Worm (Caenorhabditis elegans) whole organism, midembryonic: Measurements from ENCODE around the gene clc-21.
"Not testable (repeated sequence)": the region's sequence is repeated elsewhere in the genome, so short reads cannot be mapped to it uniquely, and the experiment has no call there.

Experiments
- T22C8.4 ChIP-seq: fragments of 200-800 bp; sonication (Bioruptor generic); IDR thresholded peaks from 2 replicates; pipeline ENCODE4 v1.3.6; 2022; ENCODE audit warnings: missing genetic modification characterization, missing compliant biosample characterization
- cog-1 ChIP-seq: sonication (generic microtip); optimal IDR thresholded peaks from 2 replicates; lab custom pipeline; 2016; ENCODE audit warnings: missing genetic modification characterization, missing compliant biosample characterization
- flt-1 ChIP-seq: fragments of 200-800 bp; sonication (Bioruptor generic); IDR thresholded peaks from 2 replicates; pipeline ENCODE4 v1.3.6; 2022; ENCODE audit warnings: missing genetic modification characterization, missing compliant biosample characterization
- klf-2 ChIP-seq: fragments of 200-800 bp; sonication (Bioruptor generic); conservative IDR thresholded peaks from 2 replicates; pipeline ENCODE4 v1.3.6; 2022; ENCODE audit warnings: missing genetic modification reagents, missing genetic modification characterization, missing compliant biosample characterization
- med-1 ChIP-seq: sonication (generic microtip); optimal IDR thresholded peaks from 2 replicates; lab custom pipeline; 2017; ENCODE audit warnings: missing genetic modification characterization, mild to moderate bottlenecking, missing compliant biosample characterization, antibody characterized with exemption, missing genetic modification reagents; ENCODE audit not compliant: insufficient read depth
- ref-1 ChIP-seq: fragments of 200-800 bp; sonication (Bioruptor generic); conservative IDR thresholded peaks from 2 replicates; pipeline ENCODE4 v1.3.6; 2022; ENCODE audit warnings: missing genetic modification reagents, missing genetic modification characterization, missing compliant biosample characterization
- tab-1 ChIP-seq: fragments of 200-800 bp; sonication (Bioruptor generic); IDR thresholded peaks from 2 replicates; pipeline ENCODE4 v1.3.6; 2022; ENCODE audit warnings: missing genetic modification characterization, missing compliant biosample characterization
- ztf-23 ChIP-seq: fragments of 200-800 bp; sonication (Bioruptor generic); IDR thresholded peaks from 2 replicates; pipeline ENCODE4 v1.3.6; 2022; ENCODE audit warnings: missing genetic modification reagents, missing genetic modification characterization, missing compliant biosample characterization
- ztf-29 ChIP-seq: fragments of 200-800 bp; sonication (Bioruptor generic); IDR thresholded peaks from 2 replicates; pipeline ENCODE4 v1.3.6; 2022; ENCODE audit warnings: missing genetic modification reagents, missing genetic modification characterization, missing compliant biosample characterization

Gene clc-21

DNA sequence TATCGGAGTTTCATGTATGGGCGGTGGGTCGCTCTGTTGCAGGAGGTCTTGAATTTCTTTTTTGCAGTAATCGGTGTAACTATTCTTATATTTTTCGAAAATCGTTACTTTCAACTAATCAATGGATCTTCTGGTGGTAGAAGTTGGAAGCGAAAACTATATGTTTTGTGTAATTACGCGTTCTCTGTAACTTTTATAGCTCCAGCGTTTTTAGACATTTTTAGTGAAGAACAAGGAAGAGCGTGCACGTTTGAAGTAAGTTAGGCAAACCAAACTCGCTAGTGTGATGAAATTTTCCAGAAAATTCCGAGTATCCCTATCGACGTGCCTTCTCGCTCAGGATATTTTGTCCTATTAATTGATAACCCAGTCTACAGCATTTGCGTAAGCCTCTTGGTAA lies 22.5 kb downstream of the clc-21 start, which contains the start of gene srh-154:
srh-154 (plus strand) TSS at position 301 of the 400 bp plus-strand sequence.
- no peak for TF ChIP-seq flt-1 (GFP tag; lab: Robert Waterston, UW)

DNA sequence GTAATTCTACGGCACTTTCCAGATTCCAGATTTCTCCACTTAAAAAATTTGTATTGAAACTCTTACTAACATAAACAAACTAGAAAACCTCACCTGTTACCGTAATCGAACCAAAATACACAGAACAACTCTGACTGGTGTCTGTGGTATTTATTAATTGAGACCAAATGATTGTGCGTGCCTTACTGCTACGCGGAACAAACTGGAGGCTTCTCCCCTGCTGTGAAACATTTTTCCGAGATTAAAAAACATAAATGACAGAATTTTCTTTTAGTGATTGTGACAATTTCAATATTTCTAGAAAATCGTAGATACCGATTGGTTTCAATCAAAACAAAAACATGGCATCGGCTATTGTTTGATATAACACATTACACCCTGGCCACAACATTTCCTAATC lies 32.9 kb downstream of the clc-21 start:
- no peak for TF ChIP-seq klf-2 (GFP tag; lab: Robert Waterston, UW)
- TF ChIP-seq flt-1 (GFP tag; lab: Robert Waterston, UW): no peak
- TF ChIP-seq ztf-29 (GFP tag; lab: Robert Waterston, UW): no peak
- TF ChIP-seq cog-1 (tag; lab: Kevin White, UChicago): no peak
- no peak for TF ChIP-seq ztf-23
- no peak for TF ChIP-seq T22C8.4 (GFP tag; lab: Robert Waterston, UW)
- no peak for TF ChIP-seq ref-1 (GFP tag; lab: Robert Waterston, UW)
- TF ChIP-seq med-1 (GFP tag; lab: Kevin White, UChicago): no peak
- TF ChIP-seq tab-1: no peak

DNA sequence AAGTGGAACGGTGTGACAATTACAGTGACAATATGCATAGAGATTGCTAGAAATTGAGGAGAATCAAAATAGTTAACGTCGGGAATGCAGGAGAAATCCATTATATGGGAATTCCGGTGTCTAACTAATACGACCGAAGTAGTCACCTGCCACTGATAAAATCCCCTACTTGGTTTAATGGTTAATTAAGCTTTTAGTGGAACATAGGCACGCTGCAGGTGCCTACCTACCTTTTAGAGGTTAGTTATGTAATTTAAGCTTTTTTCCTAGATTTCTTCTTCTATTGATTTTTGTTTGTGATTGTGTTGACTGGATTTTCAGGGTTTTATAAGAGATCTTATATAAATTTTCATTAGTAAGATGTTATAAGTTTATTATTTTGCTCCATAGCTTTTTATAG lies 39.3 kb downstream of the clc-21 start, which contains the start of gene srh-203:
srh-203 (minus strand) TSS at position 101 of the 400 bp plus-strand sequence.
- not testable (repeated sequence) for TF ChIP-seq T22C8.4, flt-1, klf-2 (GFP tag; lab: Robert Waterston, UW)

DNA sequence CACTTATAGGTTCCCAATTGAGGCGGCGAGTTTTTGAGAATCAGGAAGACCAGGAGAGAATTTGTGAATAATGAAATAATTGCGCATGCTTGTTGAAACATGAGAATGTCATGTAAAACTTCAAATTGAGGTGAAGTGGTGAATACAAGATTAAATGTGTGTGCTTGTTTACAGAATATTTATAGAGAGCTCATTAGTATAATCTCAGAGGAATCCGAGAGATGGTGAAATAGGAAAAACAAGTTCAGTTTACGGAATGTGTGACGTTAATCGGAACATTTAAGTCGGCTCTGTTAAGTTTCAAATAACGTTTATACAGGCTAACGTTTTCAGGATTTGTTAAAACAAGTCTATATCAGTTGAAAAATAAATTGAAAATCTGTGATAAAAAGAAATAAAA lies 41.1 kb downstream of the clc-21 start, which contains the start of gene str-200:
str-200 (minus strand) TSS at position 101 of the 400 bp plus-strand sequence.
- TF ChIP-seq ztf-29 (GFP tag; lab: Robert Waterston, UW) (no peak), T22C8.4 (GFP tag; lab: Robert Waterston, UW) (no peak), ztf-23 (no peak), klf-2 (GFP tag; lab: Robert Waterston, UW) (no peak), ref-1 (GFP tag; lab: Robert Waterston, UW) (no peak), flt-1 (GFP tag; lab: Robert Waterston, UW) (no peak), cog-1 (tag; lab: Kevin White, UChicago) (no peak), med-1 (GFP tag; lab: Kevin White, UChicago) (no peak), tab-1 (no peak)

DNA sequence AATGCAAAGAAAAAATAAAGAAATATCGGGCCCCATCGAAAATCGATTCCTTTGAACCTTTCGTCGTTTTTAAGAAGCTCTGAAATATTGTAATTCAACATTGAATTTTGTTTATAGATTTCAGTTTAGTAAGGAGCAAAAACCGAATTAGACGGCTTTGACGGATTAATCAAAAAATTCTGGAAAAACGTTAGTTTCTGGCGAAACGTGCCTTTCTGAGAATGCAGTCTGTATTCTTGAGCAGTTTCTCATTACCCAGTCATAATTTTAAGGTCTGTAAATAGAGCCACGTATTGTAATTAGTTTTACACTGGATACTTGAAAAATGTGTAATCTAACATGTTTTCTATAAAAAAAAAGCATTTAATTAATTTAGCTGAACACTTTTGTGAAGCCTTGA lies 43.1 kb downstream of the clc-21 start, which contains the start of gene srz-48:
srz-48 (minus strand) TSS at position 101 of the 400 bp plus-strand sequence.
- TF ChIP-seq T22C8.4 (GFP tag; lab: Robert Waterston, UW) (no peak), tab-1 (no peak), med-1 (GFP tag; lab: Kevin White, UChicago) (no peak), cog-1 (tag; lab: Kevin White, UChicago) (no peak), flt-1 (GFP tag; lab: Robert Waterston, UW) (no peak), ztf-23 (no peak), ztf-29 (GFP tag; lab: Robert Waterston, UW) (no peak), klf-2 (GFP tag; lab: Robert Waterston, UW) (no peak), ref-1 (GFP tag; lab: Robert Waterston, UW) (no peak)

DNA sequence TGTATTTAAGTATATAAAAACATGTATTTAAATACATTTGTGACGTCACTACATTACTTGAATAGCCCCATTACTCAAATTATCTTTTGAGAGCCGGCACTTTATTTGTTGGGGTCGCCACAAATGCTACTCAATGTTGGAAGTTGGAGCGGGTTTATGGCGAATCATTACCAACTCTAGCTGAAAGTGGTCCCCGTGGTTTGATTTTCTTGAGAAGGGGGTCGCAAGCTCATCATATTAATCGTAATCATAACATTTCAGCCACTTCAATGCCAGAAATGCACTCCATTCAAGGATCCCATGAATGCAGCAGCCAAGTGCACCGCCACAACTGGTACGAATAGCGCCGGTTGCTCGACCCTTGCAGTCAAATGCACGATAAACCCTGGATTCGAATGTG lies 47.3 kb downstream of the clc-21 start, which contains the start of gene F20E11.7:
F20E11.7 (plus strand) TSS at position 301 of the 400 bp plus-strand sequence.
- TF ChIP-seq med-1 (GFP tag; lab: Kevin White, UChicago); flt-1 (GFP tag; lab: Robert Waterston, UW); klf-2 (GFP tag; lab: Robert Waterston, UW): not testable (repeated sequence)

DNA sequence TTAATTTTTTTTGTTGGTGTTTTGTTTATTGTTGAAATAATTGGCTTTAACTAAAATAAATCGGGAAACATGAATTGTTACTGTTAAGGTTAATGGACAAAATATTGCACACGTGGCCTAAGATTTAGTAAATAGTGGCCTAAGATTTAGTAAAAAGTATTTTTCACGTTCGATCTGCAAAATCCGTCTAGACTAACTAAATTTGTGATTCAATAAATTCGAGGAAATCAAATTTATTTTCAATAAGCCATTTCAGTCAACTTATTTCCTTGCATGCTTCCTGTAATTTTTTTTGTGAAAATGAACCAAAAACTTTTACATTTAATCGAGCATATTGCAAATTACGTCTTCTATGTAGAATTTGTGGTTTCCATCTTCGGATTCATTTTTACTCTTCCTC lies 49.8 kb downstream of the clc-21 start, which contains the start of gene srw-72:
srw-72 (plus strand) TSS at position 301 of the 400 bp plus-strand sequence.
- TF ChIP-seq med-1 (GFP tag; lab: Kevin White, UChicago) (no peak), T22C8.4 (GFP tag; lab: Robert Waterston, UW) (no peak), ztf-23 (no peak), ztf-29 (GFP tag; lab: Robert Waterston, UW) (no peak), tab-1 (no peak)

DNA sequence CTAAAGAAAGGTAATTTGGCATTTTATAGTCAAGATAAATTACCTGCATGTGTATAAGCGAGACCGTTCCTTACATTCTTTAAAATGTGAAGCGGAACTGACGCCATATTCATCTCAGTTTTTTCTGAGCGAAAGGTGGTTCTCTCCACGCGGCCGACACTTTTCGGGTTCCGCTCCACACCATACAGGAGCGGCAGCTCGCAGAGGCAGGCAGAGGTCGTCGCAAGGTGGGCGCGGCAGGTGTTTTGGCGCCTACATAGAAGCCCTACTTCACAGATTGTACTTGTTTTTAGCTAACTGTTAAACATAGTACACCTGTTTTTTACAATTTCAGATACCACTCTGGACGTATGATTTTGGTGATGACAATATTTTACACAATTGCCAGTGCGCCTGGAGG lies 50.9 kb downstream of the clc-21 start:
- TF ChIP-seq klf-2 (GFP tag; lab: Robert Waterston, UW): no peak
- TF ChIP-seq ztf-23: no peak
- no peak for TF ChIP-seq T22C8.4 (GFP tag; lab: Robert Waterston, UW)
- no peak for TF ChIP-seq flt-1 (GFP tag; lab: Robert Waterston, UW)
- TF ChIP-seq cog-1 (tag; lab: Kevin White, UChicago): no peak
- no peak for TF ChIP-seq ztf-29 (GFP tag; lab: Robert Waterston, UW)
- no peak for TF ChIP-seq ref-1 (GFP tag; lab: Robert Waterston, UW)
